Worm (Caenorhabditis elegans): ENCODE results near the gene pitr-1.

- no peak for TF ChIP-seq ceh-91 (GFP tag; IDR thresholded peaks at IDR 0.05)
- TF ChIP-seq die-1 (tag; optimal IDR thresholded peaks at IDR 0.05), result no peak
- no peak for TF ChIP-seq lin-26 (GFP tag; IDR thresholded peaks at IDR 0.05)
- no peak for TF ChIP-seq unc-130 (GFP tag; optimal IDR thresholded peaks at IDR 0.05)
- no peak for TF ChIP-seq C17E4.6 (GFP tag; IDR thresholded peaks at IDR 0.05)
- TF ChIP-seq dox-1 (GFP tag; IDR thresholded peaks at IDR 0.05), result no peak
- no peak for TF ChIP-seq efl-1 (GFP tag; optimal IDR thresholded peaks at IDR 0.05)
- TF ChIP-seq ceh-79 (tag; optimal IDR thresholded peaks at IDR 0.05), result no peak
- TF ChIP-seq nhr-80 (tag; optimal IDR thresholded peaks at IDR 0.05), result no peak
Observed at ce11 chrIV:7391534-7392343, 2.1 kb upstream of the pitr-1 start.

All from whole organism, young adult.